Fruit fly (Drosophila melanogaster) ovary, adult (tissue): Measurements from ENCODE around the gene CG4313.
A peak's percentile ranks its signal among the peaks of the same experiment; 100 is the strongest.

ENCODE experiments used
- CG17801 ChIP-seq: fragments of 200-800 bp; optimal IDR thresholded peaks from 2 replicates; lab custom pipeline; 2019; ENCODE audit warnings: missing biosample characterization, mild to moderate bottlenecking, missing genetic modification characterization, moderate library complexity; ENCODE audit not compliant: partially characterized antibody

CG4313 gene

DNA sequence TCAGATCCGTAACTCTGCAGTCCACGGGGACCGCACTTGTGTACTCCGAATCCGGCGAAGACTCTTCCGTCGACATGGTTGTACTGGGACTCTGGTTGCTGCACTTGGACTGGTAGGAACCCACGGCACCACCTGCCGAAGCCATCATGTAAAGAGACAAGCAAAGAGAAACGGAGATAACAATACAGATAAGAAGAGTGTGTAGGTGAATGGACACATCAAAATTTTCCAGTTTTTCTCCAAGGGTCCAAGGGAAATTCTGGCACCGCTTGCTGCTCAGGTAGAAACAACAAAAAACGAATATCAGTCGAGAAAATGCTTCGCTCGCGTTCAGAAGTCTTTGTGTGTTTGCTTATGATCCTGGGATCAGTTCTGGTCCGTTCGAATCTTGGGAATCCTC is 26.6 kb downstream of the CG4313 start, which contains the start of gene CG4194:
Gene CG4194, plus strand, starts transcription at position 301 of the 400 bp plus-strand sequence.
- no peak for TF ChIP-seq CG17801 (GFP tag; lab: Kevin White, UChicago)

DNA sequence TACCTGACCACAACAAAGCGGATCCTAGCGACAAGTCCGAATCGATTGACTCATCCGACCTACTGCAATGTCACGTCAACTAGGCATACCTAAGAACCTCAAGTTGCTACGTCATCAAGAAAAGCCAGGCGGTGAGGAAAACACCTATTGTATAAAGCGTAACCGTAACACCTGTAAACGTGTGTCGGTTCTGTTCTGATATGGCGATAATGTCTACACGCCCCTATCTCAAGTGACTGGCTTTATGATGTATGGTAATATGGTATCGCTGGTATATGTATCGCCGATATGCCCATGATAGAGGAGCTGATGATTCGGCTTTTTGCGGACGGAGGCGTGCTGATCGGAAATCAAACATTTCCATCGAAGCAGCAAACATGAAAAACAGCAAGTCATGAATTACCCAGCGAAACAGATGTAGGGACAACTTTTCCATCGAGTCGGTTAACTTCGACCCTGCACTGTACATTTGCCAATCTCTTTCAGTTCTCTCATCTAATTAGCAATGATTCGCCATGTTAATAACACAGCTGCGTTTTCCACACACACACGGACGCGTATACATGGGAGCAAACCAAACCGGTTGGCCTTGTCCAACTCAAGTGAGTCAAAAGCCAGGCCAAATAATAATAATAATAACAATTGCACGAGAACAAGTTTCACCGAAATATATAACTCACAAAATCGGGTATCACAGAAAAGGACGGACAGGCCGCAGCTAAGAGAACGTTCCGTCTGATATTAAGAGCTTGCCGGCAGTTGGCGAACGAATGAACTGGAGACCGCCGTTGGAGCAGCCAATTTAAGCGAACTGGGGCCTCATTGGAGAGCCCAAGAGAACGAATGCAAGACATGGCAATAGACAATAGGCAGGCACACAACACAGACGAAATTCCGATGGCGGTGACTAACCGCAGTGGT is 28.4 kb downstream of the CG4313 start:
- peak; percentile 22 for TF ChIP-seq CG17801 (GFP tag; lab: Kevin White, UChicago)

DNA sequence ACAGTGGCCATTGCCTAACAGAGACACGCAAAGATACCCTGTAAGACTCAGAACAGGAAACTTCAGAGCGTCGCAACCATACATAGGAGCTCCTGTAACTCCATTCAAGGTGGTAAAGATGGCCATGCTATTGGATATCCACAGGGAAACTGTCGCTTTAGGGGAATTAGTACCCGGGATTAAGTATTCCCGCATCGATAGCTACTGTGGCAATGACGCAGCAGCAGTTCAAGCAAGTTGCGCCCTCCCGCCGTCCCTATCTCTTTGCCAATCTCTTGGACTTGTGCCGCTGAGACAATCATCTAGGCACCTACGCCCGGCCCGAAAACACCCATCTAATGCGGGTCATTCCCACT is 29.0 kb downstream of the CG4313 start:
- TF ChIP-seq CG17801 (GFP tag; lab: Kevin White, UChicago): peak; percentile 72

DNA sequence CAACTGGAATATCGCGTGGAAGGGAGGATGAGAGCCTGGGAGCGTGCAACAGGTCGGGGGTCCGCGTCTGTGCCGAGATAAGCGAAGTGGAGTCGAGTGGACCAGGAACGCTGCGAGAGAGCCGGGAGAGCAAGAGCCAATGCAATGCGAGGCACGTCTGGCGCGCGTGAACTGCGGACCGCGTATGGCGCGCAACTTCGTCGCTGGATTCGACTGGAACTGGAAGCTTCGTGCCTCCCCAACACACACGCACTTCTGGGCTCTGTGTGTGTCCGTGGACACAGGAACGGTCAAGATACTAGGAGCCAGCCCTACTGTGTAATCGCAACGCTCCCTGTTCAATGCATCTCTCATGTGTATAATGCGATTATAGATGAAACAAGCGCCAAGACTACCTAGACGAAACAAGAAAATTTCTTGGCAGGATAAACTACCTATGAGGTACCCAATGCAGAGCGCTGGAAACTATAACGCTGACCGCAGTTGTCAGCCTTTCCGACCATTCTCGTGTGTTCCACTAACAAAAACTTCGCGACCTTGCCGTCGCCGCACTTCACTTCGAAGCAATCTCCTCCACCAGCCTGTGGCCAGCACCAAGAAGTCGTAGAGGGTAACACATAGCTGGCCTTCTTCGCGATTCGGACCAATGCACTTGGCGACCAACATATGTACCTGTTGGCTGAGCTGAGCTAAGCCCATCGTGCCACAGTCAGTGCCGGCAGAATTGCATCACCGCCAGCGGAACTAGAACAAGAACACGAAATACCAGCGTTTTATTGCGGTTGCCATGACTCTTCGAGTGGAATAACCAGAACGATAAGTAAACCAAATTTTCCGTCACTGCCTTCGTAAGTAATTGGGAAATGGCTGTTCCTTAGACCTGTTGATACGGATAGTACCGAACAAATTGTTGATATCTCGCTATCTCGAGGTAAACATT is 30.5 kb downstream of the CG4313 start, which contains the start of gene Rtca:
Gene Rtca, plus strand, starts transcription at position 536 of the 940 bp plus-strand sequence.
- TF ChIP-seq CG17801 (GFP tag; lab: Kevin White, UChicago): no peak

DNA sequence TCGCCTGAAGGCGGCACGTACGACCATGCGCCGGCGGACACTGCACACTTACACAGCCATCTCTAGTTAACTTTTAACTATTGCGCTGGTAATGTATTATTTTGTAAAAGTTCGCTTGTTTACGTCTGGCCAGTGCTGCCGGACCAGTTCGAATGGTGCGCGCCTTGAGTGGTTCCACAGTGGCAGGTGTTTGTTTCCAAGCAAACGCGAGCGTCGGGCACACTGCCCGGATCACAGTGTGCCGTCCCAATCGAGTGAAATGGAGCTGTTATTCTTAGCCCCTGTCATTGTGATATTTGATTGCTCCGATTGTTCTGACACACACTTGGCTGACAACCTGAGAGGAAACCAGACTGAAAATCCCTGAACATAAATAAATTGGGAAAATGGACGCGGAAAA is 31.7 kb downstream of the CG4313 start, which contains the start of gene CG4199:
Gene CG4199, minus strand, starts transcription at position 159 of the 400 bp plus-strand sequence.
- peak; percentile 55 for TF ChIP-seq CG17801 (GFP tag; lab: Kevin White, UChicago)

DNA sequence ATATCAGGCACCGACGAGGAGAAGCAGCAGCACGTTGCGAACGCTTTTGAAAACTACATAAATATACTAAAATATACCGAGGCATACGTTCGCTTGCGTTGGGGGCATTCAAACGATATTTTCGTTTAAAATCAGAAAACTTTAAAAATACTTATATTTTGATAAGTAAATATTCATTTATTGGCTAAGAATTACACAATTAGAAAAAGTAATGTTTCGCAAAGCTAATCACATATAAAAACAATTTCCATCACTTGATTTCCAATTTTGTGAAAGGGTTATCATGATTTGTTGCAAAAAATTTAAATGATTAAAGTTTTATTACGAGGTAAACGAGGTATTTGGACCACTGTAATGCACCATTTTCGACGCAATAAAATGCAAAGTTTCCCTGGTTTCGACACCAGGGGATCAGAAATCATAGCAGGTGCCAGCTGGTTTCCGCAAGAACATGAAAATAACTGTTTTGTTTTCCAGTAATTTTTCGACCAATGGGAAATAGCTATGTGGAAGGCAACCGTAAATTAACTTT is 34.2 kb downstream of the CG4313 start, which contains the start of gene CG4045:
Gene CG4045, minus strand, starts transcription at position 55 of the 532 bp plus-strand sequence.
- TF ChIP-seq CG17801 (GFP tag; lab: Kevin White, UChicago): peak; percentile 77

DNA sequence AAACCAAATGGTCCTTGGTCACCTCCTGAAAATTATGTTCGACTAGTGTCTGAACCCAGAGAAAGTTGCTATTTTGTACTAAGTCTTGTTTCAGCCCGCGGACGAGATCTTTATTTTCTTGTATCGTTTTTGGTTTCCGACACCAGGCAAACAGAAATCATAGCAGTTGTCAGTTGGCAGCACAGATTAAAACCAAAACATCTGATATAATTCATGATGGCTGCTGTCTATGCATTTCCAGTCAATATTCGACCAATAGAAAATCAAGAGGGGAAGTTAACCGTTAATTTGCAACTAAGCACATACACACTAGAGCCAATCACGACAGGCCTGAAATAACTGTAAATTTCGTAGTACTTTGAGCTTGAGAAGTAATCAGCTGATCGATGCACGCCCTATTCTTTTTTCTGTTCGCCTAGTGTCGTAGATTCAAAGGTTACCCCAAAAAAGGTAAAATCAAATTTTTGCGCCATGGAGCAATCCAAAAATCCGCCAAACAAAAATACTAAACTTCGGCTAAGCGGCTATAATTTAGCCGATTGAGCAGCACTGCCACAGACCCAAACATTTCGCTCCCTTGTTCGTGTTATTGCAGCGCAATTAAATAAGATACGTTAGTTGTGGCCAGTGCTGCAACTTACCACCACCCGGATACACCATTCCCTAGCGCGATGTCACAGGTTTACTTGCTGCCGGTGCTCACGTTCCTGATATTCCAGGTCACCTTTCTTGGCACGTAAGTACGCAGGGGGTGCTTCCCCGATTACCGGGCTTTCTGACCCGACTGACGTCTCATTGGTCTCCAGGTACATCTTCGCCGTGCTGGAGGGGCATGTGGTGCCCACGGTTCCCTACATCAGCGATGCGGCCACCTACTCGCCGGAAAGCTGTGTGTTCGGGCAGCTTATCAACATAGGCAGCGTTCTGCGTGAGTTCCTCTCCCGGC is 35.0 kb downstream of the CG4313 start, which contains the start of gene CG4025:
Gene CG4025, plus strand, starts transcription at position 555 of the 946 bp plus-strand sequence.
- no peak for TF ChIP-seq CG17801 (GFP tag; lab: Kevin White, UChicago)

DNA sequence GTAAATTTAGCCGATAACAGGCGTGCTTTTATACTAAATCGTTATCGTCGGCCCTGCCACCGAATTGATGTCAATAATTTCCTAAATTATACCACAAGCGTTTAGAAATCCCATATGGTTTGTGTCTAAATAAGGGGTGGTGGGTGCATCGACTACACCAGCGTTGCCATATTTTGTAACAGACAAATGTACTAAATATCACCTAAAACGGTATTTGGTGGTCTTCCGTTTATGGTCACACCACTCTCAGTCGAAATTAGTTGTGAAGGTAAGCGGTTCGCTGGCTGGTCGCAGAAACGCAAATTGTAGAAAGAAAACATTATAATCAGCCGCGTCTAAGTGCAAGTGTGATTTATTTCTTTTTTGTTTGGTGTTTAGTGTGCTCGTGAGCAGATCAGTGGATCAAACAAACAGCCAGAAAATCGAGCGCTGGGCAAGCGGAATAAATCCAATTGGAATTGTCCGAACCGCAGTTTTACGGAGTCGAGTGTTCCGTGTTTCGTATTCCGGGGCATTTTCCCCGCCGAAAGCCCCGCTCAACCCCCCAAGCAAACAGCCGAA is 38.8 kb downstream of the CG4313 start, which contains the start of the genes CG16903 and Unc-76:
Gene CG16903, minus strand, starts transcription at position 39 of the 561 bp plus-strand sequence.
Gene Unc-76, plus strand, starts transcription at position 244 of the 561 bp plus-strand sequence.
- TF ChIP-seq CG17801 (GFP tag; lab: Kevin White, UChicago): peak; percentile 88

DNA sequence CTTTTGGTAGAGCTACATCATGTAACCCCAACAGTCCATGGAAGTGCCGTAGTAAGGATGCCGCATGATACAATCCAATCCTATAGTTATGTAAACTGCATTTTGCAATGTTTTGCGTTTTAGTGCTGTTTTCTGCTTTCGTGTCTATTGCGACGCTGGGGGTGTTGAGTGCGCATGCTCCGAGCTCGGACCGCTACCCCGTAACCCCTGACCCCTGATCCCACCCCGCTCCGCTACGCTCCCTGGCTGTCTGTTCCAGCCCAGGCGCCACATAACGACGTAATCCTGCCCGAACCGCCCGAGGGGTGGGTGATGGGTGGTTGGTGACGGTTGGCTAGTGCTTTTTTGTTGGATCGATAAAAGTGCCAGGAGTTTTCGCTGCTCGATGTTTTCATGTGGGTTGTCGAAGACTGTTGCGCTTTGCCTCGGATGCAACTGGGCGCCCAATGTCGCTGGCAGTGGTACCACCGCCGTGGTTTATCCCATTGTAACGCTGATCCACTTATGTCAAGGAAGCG is 40.2 kb downstream of the CG4313 start:
- TF ChIP-seq CG17801 (GFP tag; lab: Kevin White, UChicago): no peak

DNA sequence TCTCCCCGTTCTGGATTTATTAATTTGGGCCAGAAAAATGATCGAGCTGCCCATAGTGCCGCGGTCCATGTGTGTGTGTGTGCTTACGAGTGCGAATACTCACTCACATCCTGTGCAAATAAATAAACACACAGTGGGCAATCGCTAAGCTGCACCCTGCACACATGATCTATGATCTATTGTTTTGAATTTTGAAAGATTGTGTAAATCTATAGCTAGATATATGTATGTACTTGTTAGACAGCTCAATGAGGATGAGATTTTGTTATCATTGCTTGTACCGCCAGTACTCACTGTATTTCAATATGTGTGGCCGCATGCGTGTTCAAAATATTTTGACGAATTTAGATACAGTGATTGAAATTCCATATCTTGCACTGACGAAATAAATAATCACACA is 41.4 kb downstream of the CG4313 start:
- peak; percentile 81 for TF ChIP-seq CG17801 (GFP tag; lab: Kevin White, UChicago)

DNA sequence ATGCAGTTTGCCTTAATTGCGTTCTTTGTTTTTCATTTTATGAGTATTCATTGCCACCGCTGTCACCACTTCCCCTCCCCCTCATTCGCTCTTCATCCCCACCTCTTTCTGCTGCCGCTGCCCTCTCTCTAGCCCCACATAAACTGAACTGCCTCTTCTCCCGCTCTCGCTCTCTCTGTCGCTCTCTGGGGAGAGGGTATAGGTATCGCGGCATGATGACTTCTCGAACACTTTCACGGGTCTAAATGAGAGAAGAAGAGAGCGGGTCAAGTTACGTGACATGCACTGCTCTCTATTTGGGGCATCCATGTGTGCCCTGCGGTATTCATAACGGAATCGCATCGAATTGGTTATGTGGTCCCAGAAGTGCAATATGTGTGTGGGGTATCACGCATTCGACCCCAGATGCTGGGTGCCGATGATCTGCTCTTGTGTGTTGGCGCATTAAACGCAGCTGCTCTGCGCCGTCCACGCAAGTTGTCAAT is 42.1 kb downstream of the CG4313 start:
- TF ChIP-seq CG17801 (GFP tag; lab: Kevin White, UChicago): peak; percentile 48

DNA sequence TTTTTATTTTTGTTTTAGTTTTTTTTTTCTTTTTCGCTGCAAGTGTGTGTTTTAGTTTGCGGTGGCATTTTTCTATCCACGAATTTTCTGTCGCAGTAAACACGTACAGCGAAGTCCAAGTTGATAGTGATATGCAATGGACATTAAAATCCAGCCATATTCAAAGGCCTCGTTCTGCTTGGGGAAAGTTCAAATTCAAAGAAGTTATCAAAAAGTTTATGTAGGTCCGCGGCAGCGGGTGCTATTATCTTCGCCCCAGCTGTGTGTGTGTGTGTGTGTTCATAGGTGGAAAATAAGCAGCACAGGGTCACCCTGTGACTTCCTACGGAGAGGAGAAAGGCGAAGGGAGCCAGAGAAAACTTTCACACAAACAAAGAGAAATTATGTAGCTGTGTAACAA is 45.8 kb downstream of the CG4313 start:
- TF ChIP-seq CG17801 (GFP tag; lab: Kevin White, UChicago): no peak
